Fruit fly (Drosophila melanogaster) whole organism, prepupa: ENCODE measurements around the gene Osi4.

Experiments
- Blimp-1 ChIP-seq: fragments of 200-800 bp; sonication (Bioruptor generic); optimal IDR thresholded peaks from 3 replicates; lab custom pipeline; 2017; ENCODE audit warnings: missing biosample characterization, missing genetic modification characterization, mild to moderate bottlenecking, moderate library complexity, missing genetic modification reagents
- CG10669 ChIP-seq: fragments of 200-800 bp; sonication (Bioruptor generic); optimal IDR thresholded peaks from 3 replicates; lab custom pipeline; 2018; ENCODE audit warnings: missing biosample characterization, mild to moderate bottlenecking, missing genetic modification characterization, moderate library complexity
- CG11294 ChIP-seq: fragments of 200-800 bp; sonication (Bioruptor generic); IDR thresholded peaks from 2 replicates; pipeline ENCODE4 v1.3.6; 2022; ENCODE audit warnings: missing biosample characterization, missing genetic modification characterization
- CG11902 ChIP-seq: fragments of 200-800 bp; sonication (Bioruptor generic); optimal IDR thresholded peaks from 3 replicates; lab custom pipeline; 2016; ENCODE audit warnings: missing biosample characterization, missing genetic modification characterization
- CG3032 ChIP-seq: fragments of 200-800 bp; optimal IDR thresholded peaks from 2 replicates; lab custom pipeline; 2019; ENCODE audit warnings: missing biosample characterization, mild to moderate bottlenecking, missing genetic modification characterization, moderate library complexity
- CG32006 ChIP-seq: fragments of 200-800 bp; sonication (Bioruptor generic); optimal IDR thresholded peaks from 3 replicates; lab custom pipeline; 2017; ENCODE audit warnings: missing biosample characterization, mild to moderate bottlenecking, missing genetic modification characterization
- CG34406 ChIP-seq: fragments of 200-800 bp; sonication (Bioruptor generic); optimal IDR thresholded peaks from 3 replicates; lab custom pipeline; 2016; ENCODE audit warnings: missing biosample characterization, missing genetic modification characterization
- CG3919 ChIP-seq: fragments of 200-800 bp; sonication (Bioruptor generic); optimal IDR thresholded peaks from 3 replicates; lab custom pipeline; 2016; ENCODE audit warnings: missing biosample characterization, missing genetic modification characterization
- CG6276 ChIP-seq: fragments of 200-800 bp; sonication (Bioruptor generic); optimal IDR thresholded peaks from 2 replicates; lab custom pipeline; 2017; ENCODE audit warnings: missing biosample characterization, mild to moderate bottlenecking, missing genetic modification characterization
- CG6792 ChIP-seq: fragments of 200-800 bp; sonication (Bioruptor generic); optimal IDR thresholded peaks from 3 replicates; lab custom pipeline; 2016; ENCODE audit warnings: missing biosample characterization, missing genetic modification characterization
- CG6808 ChIP-seq: fragments of 200-800 bp; sonication (Bioruptor generic); optimal IDR thresholded peaks from 3 replicates; lab custom pipeline; 2017; ENCODE audit warnings: missing biosample characterization, missing genetic modification characterization, mild to moderate bottlenecking, moderate library complexity, missing genetic modification reagents
- CG6854 ChIP-seq: fragments of 200-800 bp; sonication (Bioruptor generic); optimal IDR thresholded peaks from 2 replicates; lab custom pipeline; 2017; ENCODE audit warnings: missing biosample characterization, mild to moderate bottlenecking, missing genetic modification characterization
- CG7368 ChIP-seq: fragments of 200-800 bp; sonication (Bioruptor generic); optimal IDR thresholded peaks from 3 replicates; lab custom pipeline; 2016; ENCODE audit warnings: missing biosample characterization, missing genetic modification characterization
- CG8119 ChIP-seq: fragments of 200-800 bp; sonication (Bioruptor generic); IDR thresholded peaks from 3 replicates; pipeline ENCODE4 v1.3.6; 2022; ENCODE audit warnings: missing biosample characterization, missing genetic modification characterization
- CG8632 ChIP-seq: fragments of 200-800 bp; sonication (Bioruptor generic); optimal IDR thresholded peaks from 3 replicates; lab custom pipeline; 2016; ENCODE audit warnings: missing biosample characterization, missing genetic modification characterization
- CG9139 ChIP-seq: fragments of 200-800 bp; sonication (Bioruptor generic); optimal IDR thresholded peaks from 3 replicates; lab custom pipeline; 2017; ENCODE audit warnings: missing biosample characterization, mild to moderate bottlenecking, missing genetic modification characterization
- Eip78C ChIP-seq: fragments of 200-800 bp; sonication (Bioruptor generic); peaks from one replicate; lab custom pipeline; 2016; ENCODE audit warnings: missing biosample characterization, missing genetic modification characterization
- Eip93F ChIP-seq: fragments of 200-800 bp; sonication (Bioruptor generic); optimal IDR thresholded peaks from 2 replicates; lab custom pipeline; 2016; ENCODE audit warnings: missing biosample characterization, mild to moderate bottlenecking, missing genetic modification characterization
- Hr38 ChIP-seq: sonication (Bioruptor generic); optimal IDR thresholded peaks from 2 replicates; lab custom pipeline; 2016; ENCODE audit warnings: missing biosample characterization, missing genetic modification characterization
- OdsH ChIP-seq: fragments of 200-800 bp; sonication (Bioruptor generic); optimal IDR thresholded peaks from 3 replicates; lab custom pipeline; 2016; ENCODE audit warnings: missing biosample characterization, missing genetic modification characterization
- Sox14 ChIP-seq: fragments of 200-800 bp; sonication (Bioruptor generic); optimal IDR thresholded peaks from 3 replicates; lab custom pipeline; 2016; ENCODE audit warnings: missing biosample characterization, missing genetic modification characterization
- acj6 ChIP-seq: fragments of 200-800 bp; sonication (Bioruptor generic); optimal IDR thresholded peaks from 3 replicates; lab custom pipeline; 2016; ENCODE audit warnings: missing biosample characterization, missing genetic modification characterization
- dac ChIP-seq: fragments of 200-800 bp; sonication (Bioruptor generic); optimal IDR thresholded peaks from 2 replicates; lab custom pipeline; 2017; ENCODE audit warnings: missing biosample characterization, mild to moderate bottlenecking, missing genetic modification characterization
- dsx ChIP-seq: fragments of 200-800 bp; optimal IDR thresholded peaks from 3 replicates; lab custom pipeline; 2019; ENCODE audit warnings: missing biosample characterization, mild to moderate bottlenecking, missing genetic modification characterization, moderate library complexity; ENCODE audit not compliant: poor library complexity, severe bottlenecking
- eg ChIP-seq: fragments of 200-800 bp; sonication (Bioruptor generic); IDR thresholded peaks from 3 replicates; pipeline ENCODE4 v1.3.6; 2022; ENCODE audit warnings: missing biosample characterization, missing genetic modification characterization
- esn ChIP-seq: fragments of 200-800 bp; sonication (Bioruptor generic); optimal IDR thresholded peaks from 2 replicates; lab custom pipeline; 2016; ENCODE audit warnings: missing biosample characterization, mild to moderate bottlenecking, missing genetic modification characterization, moderate library complexity
- fkh ChIP-seq: fragments of 200-800 bp; sonication (Bioruptor generic); optimal IDR thresholded peaks from 3 replicates; lab custom pipeline; 2017; ENCODE audit warnings: missing biosample characterization, mild to moderate bottlenecking, missing genetic modification characterization, moderate library complexity
- lz ChIP-seq: fragments of 200-800 bp; sonication (Bioruptor generic); optimal IDR thresholded peaks from 3 replicates; lab custom pipeline; 2016; ENCODE audit warnings: missing biosample characterization, missing genetic modification characterization
- net ChIP-seq: fragments of 200-800 bp; sonication (Bioruptor generic); optimal IDR thresholded peaks from 3 replicates; lab custom pipeline; 2016; ENCODE audit warnings: missing biosample characterization, missing genetic modification characterization
- pdm3 ChIP-seq: fragments of 200-800 bp; sonication (Bioruptor generic); optimal IDR thresholded peaks from 3 replicates; lab custom pipeline; 2016; ENCODE audit warnings: missing biosample characterization, missing genetic modification characterization
- salr ChIP-seq, 2 experiments: fragments of 200-800 bp; sonication (Bioruptor generic); optimal IDR thresholded peaks; 3 replicates each; lab custom pipeline; 2016 to 2018; ENCODE audit warnings: missing biosample characterization in 2 of 2, missing genetic modification characterization in 2 of 2, mild to moderate bottlenecking in 1 of 2
- ss ChIP-seq, 2 experiments: fragments of 200-800 bp; sonication (Bioruptor generic); optimal IDR thresholded peaks; 2 replicates in 1 of 2; 3 replicates in 1 of 2; lab custom pipeline; 2017 to 2018; ENCODE audit warnings: mild to moderate bottlenecking in 2 of 2, missing biosample characterization in 2 of 2, missing genetic modification characterization in 2 of 2, moderate library complexity in 1 of 2
- topi ChIP-seq: fragments of 200-800 bp; sonication (Bioruptor generic); optimal IDR thresholded peaks from 3 replicates; lab custom pipeline; 2016; ENCODE audit warnings: missing biosample characterization, missing genetic modification characterization
- vri ChIP-seq: fragments of 200-800 bp; sonication (Bioruptor generic); optimal IDR thresholded peaks from 3 replicates; lab custom pipeline; 2016; ENCODE audit warnings: missing biosample characterization, mild to moderate bottlenecking, missing genetic modification characterization

Osi4 gene

DNA sequence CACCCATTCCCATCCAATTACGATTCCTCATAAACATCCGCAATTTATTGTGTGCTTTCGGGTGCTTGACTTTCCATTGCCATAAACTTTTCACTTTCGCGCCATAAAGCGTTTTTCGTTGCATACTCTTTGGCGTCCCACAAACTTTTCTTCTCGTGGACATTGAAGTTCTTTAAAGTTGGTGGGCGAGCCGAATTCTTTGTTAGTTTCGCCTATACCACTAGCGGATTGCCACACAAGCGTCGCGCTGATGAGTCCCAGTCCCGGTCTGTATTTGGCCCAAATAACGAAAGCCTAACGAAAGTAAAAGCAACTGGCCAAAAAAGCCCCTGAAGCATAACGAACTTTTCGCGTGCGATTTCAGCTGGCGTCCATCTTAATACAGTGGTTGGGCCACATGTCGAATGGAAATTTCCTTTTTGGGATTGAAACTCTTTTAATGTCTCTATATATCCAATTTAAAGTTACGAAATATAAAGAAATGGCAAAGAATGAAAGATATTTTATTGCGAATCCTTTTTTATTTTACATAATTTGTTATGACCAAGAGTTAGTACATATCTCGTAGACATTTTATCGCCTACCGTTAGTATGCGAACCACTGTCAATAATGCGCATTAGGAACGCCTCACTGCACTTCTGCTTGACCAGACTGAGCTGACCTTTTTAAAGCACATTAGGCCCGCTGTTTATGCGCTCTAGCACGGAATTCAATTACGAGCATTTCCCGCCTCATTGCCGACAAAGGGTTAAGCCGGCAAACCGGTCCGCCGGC, 11.1 kb downstream of the Osi4 start (continued):
- TF ChIP-seq salr (GFP tag; optimal IDR thresholded peaks at IDR 0.05; lab: Kevin White, UChicago), result peak in 1 of 2 experiments; percentile 25
- TF ChIP-seq lz (GFP tag; lab: Kevin White, UChicago), result peak; percentile 18
- no peak for TF ChIP-seq dsx (GFP tag; lab: Kevin White, UChicago)
- TF ChIP-seq CG11294 (GFP tag; lab: Robert Waterston, UW), result no peak
- peak; percentile 43 for TF ChIP-seq topi (GFP tag; lab: Kevin White, UChicago)
- TF ChIP-seq dac (GFP tag; lab: Kevin White, UChicago), result peak; percentile 31
- TF ChIP-seq CG8632, result peak; percentile 37
- peak; percentile 27 for TF ChIP-seq acj6 (GFP tag; lab: Kevin White, UChicago)
- TF ChIP-seq CG6808 (GFP tag; lab: Kevin White, UChicago), result no peak
- no peak for TF ChIP-seq CG9139 (GFP tag; lab: Kevin White, UChicago)
- no peak for TF ChIP-seq CG7368
- peak; percentile 44 for TF ChIP-seq Sox14 (GFP tag; lab: Kevin White, UChicago)
- TF ChIP-seq CG34406 (GFP tag; lab: Kevin White, UChicago), result peak; percentile 43

DNA sequence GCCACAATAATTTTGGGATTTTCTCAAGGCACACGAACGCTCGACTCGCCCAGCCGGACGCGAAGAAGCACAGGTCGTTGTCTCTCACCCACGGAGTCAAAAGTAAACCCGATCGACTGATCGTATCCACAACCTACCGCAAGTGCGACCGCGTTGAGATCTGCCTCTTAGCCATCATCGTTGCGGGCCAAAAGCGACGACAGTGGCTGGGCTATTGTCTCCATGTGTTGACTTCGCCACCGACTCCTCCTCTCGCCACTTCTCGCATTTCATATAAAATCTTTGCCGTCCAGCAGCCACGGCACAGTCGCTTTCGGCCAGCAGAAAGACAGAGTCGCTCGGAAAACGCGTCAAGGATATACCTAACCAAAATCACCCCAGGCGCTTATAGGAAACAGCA, 12.5 kb downstream of the Osi4 start, which contains the start of gene Osi2:
Osi2 (plus strand) TSS at position 301 of the 400 bp plus-strand sequence.
- TF ChIP-seq pdm3 (GFP tag; lab: Kevin White, UChicago) (no peak), Sox14 (GFP tag; lab: Kevin White, UChicago) (no peak), CG11902 (no peak), acj6 (GFP tag; lab: Kevin White, UChicago) (no peak), CG6808 (GFP tag; lab: Kevin White, UChicago) (no peak), Hr38 (no peak), ss (GFP tag; optimal IDR thresholded peaks at IDR 0.05; lab: Kevin White, UChicago) (no peak), eg (no peak), CG6792 (GFP tag; lab: Kevin White, UChicago) (no peak), CG8119 (GFP tag; lab: Robert Waterston, UW) (no peak), Blimp-1 (GFP tag; lab: Kevin White, UChicago) (no peak)

DNA sequence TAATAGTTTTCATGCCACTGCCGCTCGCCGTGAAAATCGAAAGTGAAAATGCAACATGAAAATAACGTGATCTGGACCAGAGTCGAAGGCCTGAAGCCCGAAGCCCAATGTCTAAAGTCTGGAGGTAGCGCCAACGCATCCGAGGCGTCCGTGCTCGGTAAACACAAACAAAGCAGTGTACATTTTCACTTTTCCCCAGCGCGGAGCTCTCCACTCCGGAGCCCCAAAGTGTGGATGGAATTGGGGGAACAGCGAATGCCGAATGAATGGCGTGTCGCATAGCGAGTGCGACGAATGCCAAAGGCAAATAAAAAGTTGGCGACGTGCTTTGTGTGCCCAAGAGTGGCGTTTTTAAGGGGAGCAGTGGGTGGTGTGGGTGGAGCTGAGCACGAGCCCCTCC, 18.6 kb downstream of the Osi4 start:
- TF ChIP-seq Hr38 (no peak), CG10669 (no peak), eg (peak; percentile 30; the same call in 1 of the 3 replicates), Blimp-1 (GFP tag; lab: Kevin White, UChicago) (peak; percentile 39), fkh (GFP tag; lab: Kevin White, UChicago) (peak; percentile 64), net (GFP tag; lab: Kevin White, UChicago) (no peak), acj6 (GFP tag; lab: Kevin White, UChicago) (no peak), CG3919 (no peak), CG32006 (GFP tag; lab: Kevin White, UChicago) (peak; percentile 24), Eip78C (GFP tag; lab: Kevin White, UChicago) (no peak), CG7368 (no peak), Eip93F (GFP tag; lab: Kevin White, UChicago) (no peak), CG3032 (tag; lab: Kevin White, UChicago) (no peak), OdsH (no peak), vri (GFP tag; lab: Kevin White, UChicago) (no peak), esn (GFP tag; lab: Kevin White, UChicago) (no peak), CG6276 (GFP tag; lab: Kevin White, UChicago) (peak; percentile 33), CG8119 (GFP tag; lab: Robert Waterston, UW) (no peak), pdm3 (GFP tag; lab: Kevin White, UChicago) (no peak), CG6854 (no peak), lz (GFP tag; lab: Kevin White, UChicago) (no peak)
- TF ChIP-seq, all 60 proteins: peak for 5
